Fruit fly (Drosophila melanogaster): Measurements from ENCODE around the gene CG2003.

The CG2003 gene

dm6 chr3R:31977548-31978133 lies at the start of gene CG2003:
TSS of gene CG2003 (plus strand) at chr3R:31978121.
- TF ChIP-seq CG9948 (tag; optimal IDR thresholded peaks at IDR 0.05) (no peak), Pif1A (GFP tag; optimal IDR thresholded peaks at IDR 0.05) (peak; percentile 12), CG15710 (tag; optimal IDR thresholded peaks at IDR 0.05) (no peak), Snoo (tag; optimal IDR thresholded peaks at IDR 0.05) (no peak), CG13204 (GFP tag; optimal IDR thresholded peaks at IDR 0.05) (peak; percentile 3)

dm6 chr3R:31928439-31928838 lies 49.5 kb upstream of the CG2003 start:
- no peak for TF ChIP-seq D1 (tag; optimal IDR thresholded peaks at IDR 0.05)
- TF ChIP-seq Pif1A (GFP tag; optimal IDR thresholded peaks at IDR 0.05): no peak
- TF ChIP-seq Pif1B (GFP tag; optimal IDR thresholded peaks at IDR 0.05): no peak

- TF ChIP-seq Ets98B (GFP tag; IDR thresholded peaks at IDR 0.05) (no peak), Pif1B (GFP tag; optimal IDR thresholded peaks at IDR 0.05) (peak; percentile 3), CG13204 (GFP tag; optimal IDR thresholded peaks at IDR 0.05) (no peak), CG12605 (GFP tag; IDR thresholded peaks at IDR 0.05) (peak; percentile 32; the same call in 1 of the 2 replicates)
These were observed 41.9 kb upstream of the CG2003 start for dm6 chr3R:31936003-31936496.

- TF ChIP-seq CG34367 (tag; optimal IDR thresholded peaks at IDR 0.05): peak; percentile 16
- TF ChIP-seq gl (tag; optimal IDR thresholded peaks at IDR 0.05): peak; percentile 65
- no peak for TF ChIP-seq Pif1A (GFP tag; optimal IDR thresholded peaks at IDR 0.05)
- TF ChIP-seq EcR (GFP tag; optimal IDR thresholded peaks at IDR 0.05): peak; percentile 69
- TF ChIP-seq rn (GFP tag; IDR thresholded peaks at IDR 0.05): no peak
- peak; percentile 41 for TF ChIP-seq CG15710 (tag; optimal IDR thresholded peaks at IDR 0.05)
- TF ChIP-seq CG13204 (GFP tag; optimal IDR thresholded peaks at IDR 0.05): no peak
- peak; percentile 26; the same call in 1 of the 2 replicates for TF ChIP-seq CG12605 (GFP tag; IDR thresholded peaks at IDR 0.05)
These were observed 40.7 kb upstream of the CG2003 start for dm6 chr3R:31937143-31937765.

- TF ChIP-seq Snoo (tag; optimal IDR thresholded peaks at IDR 0.05) (no peak), D1 (tag; optimal IDR thresholded peaks at IDR 0.05) (no peak), CG4496 (GFP tag; IDR thresholded peaks at IDR 0.05) (peak; percentile 41; the same call in 2 of the 3 replicates), CG34367 (tag; optimal IDR thresholded peaks at IDR 0.05) (no peak), Pif1B (GFP tag; optimal IDR thresholded peaks at IDR 0.05) (no peak), CG10348 (GFP tag; IDR thresholded peaks at IDR 0.05) (no peak), CG9948 (tag; optimal IDR thresholded peaks at IDR 0.05) (no peak), Ets98B (GFP tag; IDR thresholded peaks at IDR 0.05) (no peak)
These were observed 39.9 kb upstream of the CG2003 start for dm6 chr3R:31937874-31938617.

dm6 chr3R:31939619-31940018 lies 38.3 kb upstream of the CG2003 start:
- TF ChIP-seq CG8301 (tag; optimal IDR thresholded peaks at IDR 0.05): no peak
- TF ChIP-seq CG13204 (GFP tag; optimal IDR thresholded peaks at IDR 0.05): no peak
- TF ChIP-seq CG32121 (GFP tag; IDR thresholded peaks at IDR 0.05): no peak
- no peak for TF ChIP-seq gl (tag; optimal IDR thresholded peaks at IDR 0.05)
- no peak for TF ChIP-seq rn (GFP tag; IDR thresholded peaks at IDR 0.05)
- TF ChIP-seq fd96Ca (GFP tag; IDR thresholded peaks at IDR 0.05): no peak
- no peak for TF ChIP-seq CG34367 (tag; optimal IDR thresholded peaks at IDR 0.05)
- TF ChIP-seq Ets98B (GFP tag; IDR thresholded peaks at IDR 0.05): no peak
- TF ChIP-seq CG10348 (GFP tag; IDR thresholded peaks at IDR 0.05): no peak
- no peak for TF ChIP-seq Snoo (tag; optimal IDR thresholded peaks at IDR 0.05)
- no peak for TF ChIP-seq Pif1A (GFP tag; optimal IDR thresholded peaks at IDR 0.05)
- no peak for TF ChIP-seq CG15710 (tag; optimal IDR thresholded peaks at IDR 0.05)
- no peak for TF ChIP-seq EcR (GFP tag; optimal IDR thresholded peaks at IDR 0.05)

dm6 chr3R:31940140-31940539 lies 37.8 kb upstream of the CG2003 start:
- no peak for TF ChIP-seq CG10348 (GFP tag; IDR thresholded peaks at IDR 0.05)
- no peak for TF ChIP-seq CG13204 (GFP tag; optimal IDR thresholded peaks at IDR 0.05)
- TF ChIP-seq D1 (tag; optimal IDR thresholded peaks at IDR 0.05): no peak
- no peak for TF ChIP-seq gl (tag; optimal IDR thresholded peaks at IDR 0.05)
- no peak for TF ChIP-seq EcR (GFP tag; optimal IDR thresholded peaks at IDR 0.05)
- no peak for TF ChIP-seq Ets98B (GFP tag; IDR thresholded peaks at IDR 0.05)
- TF ChIP-seq CG12605 (GFP tag; IDR thresholded peaks at IDR 0.05): no peak
- peak; percentile 19 for TF ChIP-seq CG8301 (tag; optimal IDR thresholded peaks at IDR 0.05)
- no peak for TF ChIP-seq fd96Ca (GFP tag; IDR thresholded peaks at IDR 0.05)
- TF ChIP-seq CG9948 (tag; optimal IDR thresholded peaks at IDR 0.05): peak; percentile 47
- TF ChIP-seq Pif1B (GFP tag; optimal IDR thresholded peaks at IDR 0.05): no peak
- TF ChIP-seq CG14655 (GFP tag; optimal IDR thresholded peaks at IDR 0.05): peak; percentile 53
- no peak for TF ChIP-seq CG32121 (GFP tag; IDR thresholded peaks at IDR 0.05)
- no peak for TF ChIP-seq Snoo (tag; optimal IDR thresholded peaks at IDR 0.05)
- no peak for TF ChIP-seq rn (GFP tag; IDR thresholded peaks at IDR 0.05)
- TF ChIP-seq CG15710 (tag; optimal IDR thresholded peaks at IDR 0.05): no peak
- peak; percentile 11 for TF ChIP-seq CG8159 (tag; optimal IDR thresholded peaks at IDR 0.05)
- no peak for TF ChIP-seq Pif1A (GFP tag; optimal IDR thresholded peaks at IDR 0.05)
- no peak for TF ChIP-seq CG34367 (tag; optimal IDR thresholded peaks at IDR 0.05)
- peak; percentile 35 for TF ChIP-seq CG17806 (tag; optimal IDR thresholded peaks at IDR 0.05)
- TF ChIP-seq CG4496 (GFP tag; IDR thresholded peaks at IDR 0.05): no peak
